Worm (Caenorhabditis elegans) whole organism, midembryonic: ENCODE data around the gene R11G1.2.

Source experiments
- T22C8.4 ChIP-seq: fragments of 200-800 bp; sonication (Bioruptor generic); IDR thresholded peaks from 2 replicates; pipeline ENCODE4 v1.3.6; 2022; ENCODE audit warnings: missing genetic modification characterization, missing compliant biosample characterization
- cog-1 ChIP-seq: sonication (generic microtip); optimal IDR thresholded peaks from 2 replicates; lab custom pipeline; 2016; ENCODE audit warnings: missing genetic modification characterization, missing compliant biosample characterization
- klf-2 ChIP-seq: fragments of 200-800 bp; sonication (Bioruptor generic); conservative IDR thresholded peaks from 2 replicates; pipeline ENCODE4 v1.3.6; 2022; ENCODE audit warnings: missing genetic modification reagents, missing genetic modification characterization, missing compliant biosample characterization
- med-1 ChIP-seq: sonication (generic microtip); optimal IDR thresholded peaks from 2 replicates; lab custom pipeline; 2017; ENCODE audit warnings: missing genetic modification characterization, mild to moderate bottlenecking, missing compliant biosample characterization, antibody characterized with exemption, missing genetic modification reagents; ENCODE audit not compliant: insufficient read depth

DNA sequence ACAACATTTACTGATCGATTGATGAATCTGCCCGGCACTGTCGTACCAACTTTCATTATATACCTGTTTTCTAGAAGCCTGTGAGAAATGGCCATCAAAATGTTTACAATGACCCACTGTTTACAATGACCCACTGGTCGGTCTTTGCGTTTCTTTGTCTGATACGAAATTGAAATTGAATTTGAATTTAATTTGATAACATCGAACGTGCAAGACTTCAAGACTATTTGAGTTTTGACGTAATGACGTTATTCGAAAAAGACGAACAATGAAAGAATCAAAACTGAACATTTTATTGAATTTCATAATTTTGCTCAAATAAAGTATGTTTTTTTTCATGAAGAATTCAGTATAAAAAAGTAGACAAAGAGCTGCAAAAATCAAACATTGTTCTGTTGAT is 21.6 kb downstream of the R11G1.2 start, which contains the start of gene C02F12.5:
- no peak for TF ChIP-seq klf-2 (GFP tag; lab: Robert Waterston, UW)
- no peak for TF ChIP-seq T22C8.4 (GFP tag; lab: Robert Waterston, UW)
- no peak for TF ChIP-seq med-1 (GFP tag; lab: Kevin White, UChicago)
- TF ChIP-seq cog-1 (tag; lab: Kevin White, UChicago), result no peak
